Worm (Caenorhabditis elegans) whole organism, L3 larva: ENCODE results near the gene Y51B9A.8.

ENCODE experiments used
- R02D3.7 ChIP-seq: fragments of 150-350 bp; optimal IDR thresholded peaks from 2 replicates; lab custom pipeline; 2014; ENCODE audit warnings: missing biosample characterization, missing genetic modification characterization
- ama-1 ChIP-seq: fragments of 150-350 bp; optimal IDR thresholded peaks from 2 replicates; lab custom pipeline; 2018
- ceh-82 ChIP-seq: fragments of 150-350 bp; optimal IDR thresholded peaks from 2 replicates; lab custom pipeline; 2014; ENCODE audit warnings: missing biosample characterization, missing genetic modification characterization
- elt-3 ChIP-seq, 3 experiments: fragments of 150-350 bp in 1 of 3; sonication (generic microtip) in 2 of 3; optimal IDR thresholded peaks; 2 replicates in 2 of 3; 4 replicates in 1 of 3; lab custom pipeline; 2014 to 2017; ENCODE audit warnings: missing biosample characterization in 3 of 3, missing genetic modification characterization in 3 of 3
- eor-1 ChIP-seq, 2 experiments: fragments of 150-350 bp; optimal IDR thresholded peaks; 2 replicates each; lab custom pipeline; 2014 to 2018; ENCODE audit warnings: missing biosample characterization in 2 of 2, missing genetic modification characterization in 2 of 2
- fos-1 ChIP-seq: fragments of 150-350 bp; optimal IDR thresholded peaks from 2 replicates; lab custom pipeline; 2014; ENCODE audit warnings: missing biosample characterization, missing genetic modification characterization
- lin-15B ChIP-seq: fragments of 150-350 bp; optimal IDR thresholded peaks from 2 replicates; lab custom pipeline; 2014; ENCODE audit warnings: missing biosample characterization, missing genetic modification characterization
- nhr-237 ChIP-seq: fragments of 150-350 bp; optimal IDR thresholded peaks from 2 replicates; lab custom pipeline; 2014; ENCODE audit warnings: missing biosample characterization, missing genetic modification characterization
- nhr-25 ChIP-seq: sonication (generic microtip); optimal IDR thresholded peaks from 2 replicates; lab custom pipeline; 2017; ENCODE audit warnings: missing biosample characterization, missing genetic modification characterization
- nhr-28 ChIP-seq: fragments of 150-350 bp; optimal IDR thresholded peaks from 2 replicates; lab custom pipeline; 2014; ENCODE audit warnings: missing biosample characterization, missing genetic modification characterization
- nhr-76 ChIP-seq: fragments of 150-350 bp; sonication (generic microtip); optimal IDR thresholded peaks from 5 replicates; lab custom pipeline; 2014; ENCODE audit warnings: missing biosample characterization, missing genetic modification characterization
- ztf-11 ChIP-seq: fragments of 150-350 bp; optimal IDR thresholded peaks from 2 replicates; lab custom pipeline; 2014; ENCODE audit warnings: missing biosample characterization, missing genetic modification characterization
- ztf-4 ChIP-seq: fragments of 150-350 bp; optimal IDR thresholded peaks from 2 replicates; lab custom pipeline; 2014; ENCODE audit warnings: missing biosample characterization, missing genetic modification characterization

DNA sequence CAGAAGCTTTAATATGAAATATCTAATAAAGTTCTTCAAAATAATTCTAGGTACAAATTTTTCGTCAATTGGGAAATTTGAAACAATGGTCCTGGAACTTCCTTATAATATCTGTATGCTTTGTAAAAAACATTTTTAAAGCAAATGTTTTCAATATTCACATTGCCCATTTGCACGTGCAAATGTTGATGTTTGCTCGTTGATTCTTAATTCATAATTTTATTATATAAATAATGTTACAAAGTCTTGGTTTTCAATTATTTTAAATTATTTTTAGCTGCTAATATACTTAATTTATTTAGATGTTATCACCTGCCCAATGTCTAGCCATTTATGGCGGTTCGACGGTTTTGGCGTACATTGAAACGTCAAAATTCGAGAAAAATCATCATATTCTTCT is 23.3 kb downstream of the Y51B9A.8 start, which contains the start of gene M176.11:
- TF ChIP-seq nhr-25 (no peak), ztf-4 (tag; lab: Kevin White, UChicago) (no peak), nhr-76 (tag; lab: Kevin White, UChicago) (no peak), ceh-82 (tag; lab: Kevin White, UChicago) (no peak), nhr-237 (no peak), ztf-11 (tag; lab: Kevin White, UChicago) (no peak), elt-3 (tag; optimal IDR thresholded peaks at IDR 0.05; lab: Kevin White, UChicago) (no peak), lin-15B (tag; lab: Kevin White, UChicago) (no peak), R02D3.7 (tag; lab: Kevin White, UChicago) (no peak), ama-1 (lab: Kevin White, UChicago) (no peak), eor-1 (tag; optimal IDR thresholded peaks at IDR 0.05; lab: Kevin White, UChicago) (no peak), fos-1 (tag; lab: Kevin White, UChicago) (no peak), nhr-28 (no peak)
